Worm (Caenorhabditis elegans): ENCODE results near the gene F02A9.1.
"Not testable (repeated sequence)": the region's sequence is repeated elsewhere in the genome, so short reads cannot be mapped to it uniquely, and the experiment has no call there.

DNA sequence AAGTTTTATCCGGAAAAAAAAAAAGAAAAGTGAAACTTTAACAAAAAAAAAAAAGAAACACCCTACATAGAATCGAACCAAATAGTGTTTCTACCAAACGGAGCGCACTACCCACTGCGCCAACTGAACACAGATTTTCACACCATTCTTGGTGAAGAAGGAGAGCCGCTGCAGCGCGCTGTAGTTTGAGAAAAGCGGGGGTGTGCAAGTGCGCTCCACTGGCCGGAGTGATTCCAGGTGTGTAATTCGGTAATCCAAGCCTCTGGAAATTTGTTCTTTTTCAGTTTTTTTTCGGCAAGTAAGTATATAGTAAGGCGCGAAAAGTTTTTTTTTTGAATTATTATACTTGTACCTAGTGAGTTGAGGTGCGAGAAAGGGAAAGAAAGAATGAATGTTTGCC, 33.3 kb upstream of the F02A9.1 start:
- TF ChIP-seq nhr-77 (tag; optimal IDR thresholded peaks at IDR 0.05); pag-3 (tag; optimal IDR thresholded peaks at IDR 0.05; ENCODE audit: borderline replicate concordance, insufficient read depth); lin-35 (GFP tag; optimal IDR thresholded peaks at IDR 0.05); nhr-11 (tag; optimal IDR thresholded peaks at IDR 0.05); fos-1 (tag; optimal IDR thresholded peaks at IDR 0.05); ceh-90 (tag; optimal IDR thresholded peaks at IDR 0.05); nhr-237 (tag; optimal IDR thresholded peaks at IDR 0.05): not testable (repeated sequence)
- TF ChIP-seq nhr-71 (tag; optimal IDR thresholded peaks at IDR 0.05) = peak; percentile 27
- peak in 1 of 2 experiments; percentile 19 for TF ChIP-seq lsy-2 (tag; optimal IDR thresholded peaks at IDR 0.05)
